Worm (Caenorhabditis elegans): ENCODE data around the gene flp-7.

ce11 chrX:5905764-5906163, 20.1 kb downstream of the flp-7 start:
- TF ChIP-seq nhr-25 (tag; optimal IDR thresholded peaks at IDR 0.05) (no peak), nhr-12 (tag; optimal IDR thresholded peaks at IDR 0.05) (no peak), unc-62 (GFP tag; optimal IDR thresholded peaks at IDR 0.05) (no peak), egl-5 (tag; optimal IDR thresholded peaks at IDR 0.05) (no peak), nhr-77 (tag; optimal IDR thresholded peaks at IDR 0.05) (no peak), nhr-76 (tag; optimal IDR thresholded peaks at IDR 0.05) (no peak), ama-1 (optimal IDR thresholded peaks at IDR 0.05) (no peak), sea-2 (GFP tag; optimal IDR thresholded peaks at IDR 0.05) (no peak), pha-4 (tag; optimal IDR thresholded peaks at IDR 0.05) (no peak), elt-2 (tag; optimal IDR thresholded peaks at IDR 0.05) (no peak)

All from whole organism, L3 larva.